Fruit fly (Drosophila melanogaster) whole organism, adult: ENCODE results near the gene RapGAP1.

Experiments used
- CG11617 ChIP-seq: fragments of 200-800 bp; sonication (Bioruptor generic); optimal IDR thresholded peaks from 2 replicates; lab custom pipeline; 2017; ENCODE audit warnings: mild to moderate bottlenecking, missing biosample characterization, missing genetic modification reagents, missing genetic modification characterization
- CG12768 ChIP-seq: fragments of 200-800 bp; sonication (Bioruptor generic); optimal IDR thresholded peaks from 2 replicates; lab custom pipeline; 2017; ENCODE audit warnings: missing biosample characterization, missing genetic modification characterization, mild to moderate bottlenecking, moderate library complexity, missing genetic modification reagents
- CG14711 ChIP-seq: fragments of 200-800 bp; sonication (Bioruptor generic); optimal IDR thresholded peaks from 2 replicates; lab custom pipeline; 2018; ENCODE audit warnings: missing biosample characterization, mild to moderate bottlenecking, missing genetic modification characterization, moderate library complexity
- CG1620 ChIP-seq: fragments of 200-800 bp; sonication (Bioruptor generic); optimal IDR thresholded peaks from 2 replicates; lab custom pipeline; 2016; ENCODE audit warnings: missing biosample characterization, missing genetic modification characterization
- CG33017 ChIP-seq: fragments of 200-800 bp; sonication (Bioruptor generic); optimal IDR thresholded peaks from 2 replicates; lab custom pipeline; 2018; ENCODE audit warnings: missing biosample characterization, mild to moderate bottlenecking, missing genetic modification characterization, moderate library complexity
- CG5204 ChIP-seq: fragments of 200-800 bp; sonication (Bioruptor generic); optimal IDR thresholded peaks from 2 replicates; lab custom pipeline; 2016; ENCODE audit warnings: missing biosample characterization, missing genetic modification characterization
- cic ChIP-seq: fragments of 200-800 bp; sonication (Bioruptor generic); optimal IDR thresholded peaks from 2 replicates; lab custom pipeline; 2017; ENCODE audit warnings: missing biosample characterization, mild to moderate bottlenecking, missing genetic modification characterization, moderate library complexity
- cnc ChIP-seq, 2 experiments: fragments of >200 bp; optimal IDR thresholded peaks; 2 replicates each; lab custom pipeline; 2017
- kay ChIP-seq: fragments of 200-800 bp; sonication (Bioruptor generic); peaks from one replicate; lab custom pipeline; 2016; ENCODE audit warnings: missing biosample characterization, missing genetic modification characterization, borderline replicate concordance
- ovo ChIP-seq: fragments of 200-800 bp; sonication (Bioruptor generic); optimal IDR thresholded peaks from 2 replicates; lab custom pipeline; 2016; ENCODE audit warnings: missing biosample characterization, missing genetic modification characterization
- pad ChIP-seq: fragments of 200-800 bp; sonication (Bioruptor generic); optimal IDR thresholded peaks from 3 replicates; lab custom pipeline; 2017; ENCODE audit warnings: missing biosample characterization, missing genetic modification characterization, mild to moderate bottlenecking, moderate library complexity, missing genetic modification reagents
- tj ChIP-seq: fragments of 200-800 bp; sonication (Bioruptor generic); optimal IDR thresholded peaks from 3 replicates; lab custom pipeline; 2017; ENCODE audit warnings: missing biosample characterization, mild to moderate bottlenecking, missing genetic modification characterization, moderate library complexity
- toe ChIP-seq: fragments of 200-800 bp; sonication (Bioruptor generic); optimal IDR thresholded peaks from 2 replicates; lab custom pipeline; 2016; ENCODE audit warnings: missing biosample characterization, missing genetic modification characterization

DNA sequence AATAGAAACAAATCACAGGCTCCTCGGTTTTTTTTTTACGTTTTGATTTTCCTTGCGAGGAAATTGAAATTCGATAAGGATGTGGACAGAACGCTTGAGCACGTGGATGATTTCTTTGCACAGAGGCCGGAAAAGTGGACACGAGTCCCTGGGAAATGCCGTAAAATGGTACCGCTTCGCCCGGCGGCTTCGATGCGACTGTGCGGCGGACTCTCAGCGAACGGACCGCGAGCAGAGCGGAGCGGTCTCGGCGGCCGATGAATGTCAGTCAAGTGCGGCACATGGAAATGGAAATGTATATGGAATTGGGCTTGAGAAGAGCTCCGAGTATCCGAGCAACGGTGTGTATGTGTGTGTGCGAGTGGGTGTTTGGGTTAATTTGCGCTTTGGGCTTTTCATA, 127.8 kb downstream of the RapGAP1 start, which contains the start of gene santa-maria:
- TF ChIP-seq CG5204 (GFP tag; lab: Kevin White, UChicago) (no peak), CG33017 (tag; lab: Kevin White, UChicago) (no peak), CG1620 (GFP tag; lab: Kevin White, UChicago) (no peak), toe (GFP tag; lab: Kevin White, UChicago) (no peak), CG14711 (tag; lab: Kevin White, UChicago) (no peak), kay (GFP tag; lab: Kevin White, UChicago) (no peak), ovo (GFP tag; lab: Kevin White, UChicago) (no peak), cic (GFP tag; lab: Kevin White, UChicago) (no peak), cnc (optimal IDR thresholded peaks at IDR 0.05; lab: Kevin White, UChicago) (no peak), CG11617 (GFP tag; lab: Kevin White, UChicago) (no peak), tj (GFP tag; lab: Kevin White, UChicago) (no peak), pad (no peak), CG12768 (GFP tag; lab: Kevin White, UChicago) (no peak)
